Fruit fly (Drosophila melanogaster) whole organism, wandering third instar larva: ENCODE measurements around the gene Gba1a.
A peak's percentile ranks its signal among the peaks of the same experiment; 100 is the strongest.

Source experiments
- Abd-B ChIP-seq: fragments of >200 bp; optimal IDR thresholded peaks from 2 replicates; lab custom pipeline; 2017; ENCODE audit warnings: missing biosample characterization, missing genetic modification characterization
- CG32264 ChIP-seq: fragments of 200-800 bp; sonication (Bioruptor generic); optimal IDR thresholded peaks from 2 replicates; lab custom pipeline; 2016; ENCODE audit warnings: missing biosample characterization, missing genetic modification characterization
- CG9705 ChIP-seq: fragments of 200-800 bp; sonication (Bioruptor generic); optimal IDR thresholded peaks from 2 replicates; lab custom pipeline; 2018; ENCODE audit warnings: missing biosample characterization, mild to moderate bottlenecking, missing genetic modification characterization
- CrebA ChIP-seq: fragments of 200-800 bp; sonication (Bioruptor generic); optimal IDR thresholded peaks from 2 replicates; lab custom pipeline; 2016; ENCODE audit warnings: missing biosample characterization, mild to moderate bottlenecking, missing genetic modification characterization, borderline replicate concordance
- Dfd ChIP-seq: fragments of >200 bp; optimal IDR thresholded peaks from 2 replicates; lab custom pipeline; 2017; ENCODE audit warnings: missing biosample characterization, missing genetic modification characterization
- Dif ChIP-seq: fragments of 200-275, 200-300 bp; sonication (Bioruptor generic); optimal IDR thresholded peaks from 2 replicates; lab custom pipeline; 2018; ENCODE audit warnings: missing biosample characterization, missing genetic modification characterization; ENCODE audit not compliant: partially characterized antibody
- GATAd ChIP-seq: sonication (Bioruptor generic); optimal IDR thresholded peaks from 2 replicates; lab custom pipeline; 2016; ENCODE audit warnings: missing biosample characterization, missing genetic modification characterization
- Hnf4 ChIP-seq: fragments of 200-800 bp; sonication (Bioruptor generic); optimal IDR thresholded peaks from 2 replicates; lab custom pipeline; 2016; ENCODE audit warnings: missing biosample characterization, mild to moderate bottlenecking, missing genetic modification characterization
- Hr78 ChIP-seq: fragments of >200 bp; optimal IDR thresholded peaks from 2 replicates; lab custom pipeline; 2017; ENCODE audit warnings: missing biosample characterization, missing genetic modification characterization
- Hr83 ChIP-seq: fragments of 200-300 bp; sonication (Bioruptor generic); optimal IDR thresholded peaks from 2 replicates; lab custom pipeline; 2016; ENCODE audit warnings: missing biosample characterization, mild to moderate bottlenecking, missing genetic modification characterization, moderate library complexity; ENCODE audit not compliant: poor library complexity, severe bottlenecking
- Mio ChIP-seq: sonication (Bioruptor generic); optimal IDR thresholded peaks from 2 replicates; lab custom pipeline; 2016; ENCODE audit warnings: missing biosample characterization, missing genetic modification characterization
- Myc ChIP-seq: fragments of >200 bp; optimal IDR thresholded peaks from 2 replicates; lab custom pipeline; 2017
- N ChIP-seq: fragments of >200 bp; optimal IDR thresholded peaks from 2 replicates; lab custom pipeline; 2018; ENCODE audit warnings: missing biosample characterization, missing external identifiers, missing genetic modification characterization
- OdsH ChIP-seq: fragments of 200-800 bp; sonication (Bioruptor generic); optimal IDR thresholded peaks from 2 replicates; lab custom pipeline; 2016; ENCODE audit warnings: missing biosample characterization, mild to moderate bottlenecking, missing genetic modification characterization
- Rel ChIP-seq, 2 experiments: fragments of 200-800 bp; sonication (Bioruptor generic) in 1 of 2; optimal IDR thresholded peaks; 2 replicates in 1 of 2; 3 replicates in 1 of 2; lab custom pipeline; 2016 to 2019; ENCODE audit warnings: mild to moderate bottlenecking in 2 of 2, missing biosample characterization in 2 of 2, missing genetic modification characterization in 2 of 2, moderate library complexity in 1 of 2
- Vsx2 ChIP-seq: fragments of 200-300, 225-300 bp; sonication (Bioruptor generic); optimal IDR thresholded peaks from 2 replicates; lab custom pipeline; 2018; ENCODE audit warnings: missing biosample characterization, missing genetic modification characterization; ENCODE audit not compliant: partially characterized antibody
- brk ChIP-seq: fragments of 200-800 bp; sonication (Bioruptor generic); optimal IDR thresholded peaks from 2 replicates; lab custom pipeline; 2016; ENCODE audit warnings: missing biosample characterization, mild to moderate bottlenecking, missing genetic modification characterization
- dl ChIP-seq, 2 experiments: fragments of 175-275, 200-275 bp in 1 of 2; fragments of 200-275 bp in 1 of 2; sonication (Bioruptor generic); optimal IDR thresholded peaks; lab custom pipeline; 2018; ENCODE audit warnings: mild to moderate bottlenecking in 2 of 2, missing biosample characterization in 2 of 2, missing genetic modification characterization in 2 of 2, moderate library complexity in 2 of 2; ENCODE audit not compliant: partially characterized antibody in 2 of 2, insufficient read depth in 1 of 2
- dmrt93B ChIP-seq: fragments of 200-800 bp; sonication (Bioruptor generic); optimal IDR thresholded peaks from 2 replicates; lab custom pipeline; 2018; ENCODE audit warnings: missing biosample characterization, mild to moderate bottlenecking, missing genetic modification characterization
- dsf ChIP-seq: sonication (Bioruptor generic); optimal IDR thresholded peaks from 2 replicates; lab custom pipeline; 2016; ENCODE audit warnings: missing biosample characterization, missing genetic modification characterization, borderline replicate concordance
- ey ChIP-seq: fragments of 200-800 bp; sonication (Bioruptor generic); optimal IDR thresholded peaks from 2 replicates; lab custom pipeline; 2016; ENCODE audit warnings: missing biosample characterization, missing genetic modification characterization
- foxo ChIP-seq, 2 experiments: fragments of 200-800 bp; sonication (Bioruptor generic); optimal IDR thresholded peaks; 2 replicates in 1 of 2; 3 replicates in 1 of 2; lab custom pipeline; 2016 to 2017; ENCODE audit warnings: missing biosample characterization in 2 of 2, missing genetic modification characterization in 2 of 2
- fru ChIP-seq: fragments of 200-800 bp; sonication (Bioruptor generic); optimal IDR thresholded peaks from 3 replicates; lab custom pipeline; 2016; ENCODE audit warnings: missing biosample characterization, mild to moderate bottlenecking, missing genetic modification characterization
- h ChIP-seq: fragments of 200-800 bp; sonication (Bioruptor generic); optimal IDR thresholded peaks from 3 replicates; lab custom pipeline; 2016; ENCODE audit warnings: missing biosample characterization, mild to moderate bottlenecking, missing genetic modification characterization
- jim ChIP-seq: fragments of 175-275, 200-325 bp; sonication (Bioruptor generic); optimal IDR thresholded peaks from 2 replicates; lab custom pipeline; 2016; ENCODE audit warnings: missing biosample characterization, mild to moderate bottlenecking, missing genetic modification characterization
- pan ChIP-seq: fragments of >200 bp; optimal IDR thresholded peaks from 2 replicates; lab custom pipeline; 2017
- psq ChIP-seq: fragments of 200-800 bp; sonication (Bioruptor generic); optimal IDR thresholded peaks from 3 replicates; lab custom pipeline; 2017; ENCODE audit warnings: missing biosample characterization, mild to moderate bottlenecking, missing genetic modification characterization, moderate library complexity
- rgr ChIP-seq: fragments of 200-800 bp; sonication (Bioruptor generic); optimal IDR thresholded peaks from 3 replicates; lab custom pipeline; 2016; ENCODE audit warnings: missing biosample characterization, mild to moderate bottlenecking, missing genetic modification characterization
- sage ChIP-seq: fragments of 200-800 bp; sonication (Bioruptor generic); optimal IDR thresholded peaks from 2 replicates; lab custom pipeline; 2016; ENCODE audit warnings: missing biosample characterization, mild to moderate bottlenecking, missing genetic modification characterization
- tai ChIP-seq: sonication (Bioruptor generic); optimal IDR thresholded peaks from 2 replicates; lab custom pipeline; 2016; ENCODE audit warnings: missing biosample characterization, missing genetic modification characterization
- usp ChIP-seq: fragments of >200 bp; optimal IDR thresholded peaks from 2 replicates; lab custom pipeline; 2017; ENCODE audit warnings: missing biosample characterization, missing genetic modification characterization
- woc ChIP-seq: sonication (Bioruptor generic); optimal IDR thresholded peaks from 2 replicates; lab custom pipeline; 2016; ENCODE audit warnings: missing biosample characterization, mild to moderate bottlenecking, missing genetic modification characterization

The Gba1a gene

dm6 chr3R:23685955-23686354 is 14.5 kb upstream of the Gba1a start, which contains the start of gene SPE:
TSS of gene SPE (plus strand) at chr3R:23686255.
- TF ChIP-seq Rel (GFP tag; optimal IDR thresholded peaks at IDR 0.05; lab: Kevin White, UChicago) = no peak
- TF ChIP-seq Rel (tag; optimal IDR thresholded peaks at IDR 0.05; lab: Kevin White, UChicago) = peak; percentile 68
- TF ChIP-seq Abd-B (GFP tag; lab: Kevin White, UChicago) = no peak
- TF ChIP-seq h (GFP tag; lab: Kevin White, UChicago) = no peak

- TF ChIP-seq foxo (GFP tag; optimal IDR thresholded peaks at IDR 0.05; lab: Kevin White, UChicago) = no peak
- no peak for TF ChIP-seq usp (GFP tag; lab: Kevin White, UChicago)
- TF ChIP-seq OdsH (GFP tag; lab: Kevin White, UChicago) = no peak
- TF ChIP-seq Rel (GFP tag; optimal IDR thresholded peaks at IDR 0.05; lab: Kevin White, UChicago) = no peak
- peak; percentile 86 for TF ChIP-seq Rel (tag; optimal IDR thresholded peaks at IDR 0.05; lab: Kevin White, UChicago)
- no peak for TF ChIP-seq sage (GFP tag; lab: Kevin White, UChicago)
These were observed 13.5 kb upstream of the Gba1a start for dm6 chr3R:23686924-23687323.

dm6 chr3R:23694579-23695033 is 5.8 kb upstream of the Gba1a start, which contains the start of gene CG10254:
TSS of gene CG10254 (minus strand) at chr3R:23694983.
- TF ChIP-seq Hr83 (no peak), Hr78 (no peak), Hnf4 (GFP tag; lab: Kevin White, UChicago) (no peak), Dfd (GFP tag; lab: Kevin White, UChicago) (no peak), Vsx2 (GFP tag; lab: Kevin White, UChicago) (no peak), brk (GFP tag; lab: Kevin White, UChicago) (no peak), ey (GFP tag; lab: Kevin White, UChicago) (no peak), OdsH (GFP tag; lab: Kevin White, UChicago) (no peak), tai (no peak), rgr (no peak), Myc (lab: Kevin White, UChicago) (no peak), psq (GFP tag; lab: Kevin White, UChicago) (no peak), CG32264 (GFP tag; lab: Kevin White, UChicago) (no peak), CrebA (no peak), usp (GFP tag; lab: Kevin White, UChicago) (no peak), jim (GFP tag; lab: Kevin White, UChicago) (no peak), GATAd (no peak), Dif (no peak)

dm6 chr3R:23696145-23696544 is 4.3 kb upstream of the Gba1a start, which contains the start of gene CG10252:
TSS of gene CG10252 (minus strand) at chr3R:23696245.
- TF ChIP-seq Dfd (GFP tag; lab: Kevin White, UChicago) (no peak), woc (GFP tag; lab: Kevin White, UChicago) (no peak), jim (GFP tag; lab: Kevin White, UChicago) (no peak), Vsx2 (GFP tag; lab: Kevin White, UChicago) (no peak), dsf (GFP tag; lab: Kevin White, UChicago) (no peak), tai (no peak), brk (GFP tag; lab: Kevin White, UChicago) (no peak), pan (no peak), h (GFP tag; lab: Kevin White, UChicago) (no peak), CG32264 (GFP tag; lab: Kevin White, UChicago) (no peak), fru (GFP tag; lab: Kevin White, UChicago) (no peak), Abd-B (GFP tag; lab: Kevin White, UChicago) (no peak), ey (GFP tag; lab: Kevin White, UChicago) (no peak), Dif (no peak), OdsH (GFP tag; lab: Kevin White, UChicago) (no peak), Mio (no peak), N (GFP tag; lab: Kevin White, UChicago) (no peak), dmrt93B (GFP tag; lab: Kevin White, UChicago) (no peak)

- no peak for TF ChIP-seq Vsx2 (GFP tag; lab: Kevin White, UChicago)
- TF ChIP-seq tai = no peak
- TF ChIP-seq rgr = no peak
- no peak for TF ChIP-seq ey (GFP tag; lab: Kevin White, UChicago)
- no peak for TF ChIP-seq usp (GFP tag; lab: Kevin White, UChicago)
- TF ChIP-seq Hnf4 (GFP tag; lab: Kevin White, UChicago) = no peak
- no peak for TF ChIP-seq Rel (GFP tag; optimal IDR thresholded peaks at IDR 0.05; lab: Kevin White, UChicago)
- no peak for TF ChIP-seq Rel (tag; optimal IDR thresholded peaks at IDR 0.05; lab: Kevin White, UChicago)
- TF ChIP-seq CG9705 (GFP tag; lab: Kevin White, UChicago) = no peak
- TF ChIP-seq psq (GFP tag; lab: Kevin White, UChicago) = no peak
- TF ChIP-seq Myc (lab: Kevin White, UChicago) = no peak
- no peak for TF ChIP-seq pan
- TF ChIP-seq CrebA = no peak
- TF ChIP-seq brk (GFP tag; lab: Kevin White, UChicago) = no peak
- TF ChIP-seq Abd-B (GFP tag; lab: Kevin White, UChicago) = no peak
- TF ChIP-seq dl (GFP tag; optimal IDR thresholded peaks at IDR 0.05; lab: Kevin White, UChicago; ENCODE audit: insufficient read depth in 1 of 2, partially characterized antibody in 2 of 2) = no peak
- no peak for TF ChIP-seq N (GFP tag; lab: Kevin White, UChicago)
- TF ChIP-seq woc (GFP tag; lab: Kevin White, UChicago) = no peak
- TF ChIP-seq, all 38 proteins: peak for 0
These were observed 1.6 kb upstream of the Gba1a start, which contains the start of gene prt for dm6 chr3R:23698835-23699234. TSS of gene prt (minus strand) at chr3R:23699027.
